Worm (Caenorhabditis elegans) whole organism, young adult: ENCODE measurements around the gene R04F11.3.

Experiments
- B0035.1 ChIP-seq: sonication (generic microtip); optimal IDR thresholded peaks from 2 replicates; lab custom pipeline; 2016; ENCODE audit warnings: missing genetic modification characterization, mild to moderate bottlenecking, missing compliant biosample characterization, missing genotype, missing genetic modification reagents
- C06A6.2 ChIP-seq: fragments of 200-800 bp; sonication (Bioruptor generic); conservative IDR thresholded peaks from 2 replicates; pipeline ENCODE4 v1.3.6; 2022; ENCODE audit warnings: missing genetic modification characterization, missing compliant biosample characterization
- Y53F4B.3 ChIP-seq: fragments of 200-800 bp; sonication (Bioruptor generic); IDR thresholded peaks from 2 replicates; pipeline ENCODE4 v1.3.6; 2022; ENCODE audit warnings: missing genetic modification reagents, missing genetic modification characterization, missing compliant biosample characterization
- Y56A3A.18 ChIP-seq: fragments of 200-800 bp; sonication (Bioruptor generic); IDR thresholded peaks from 2 replicates; pipeline ENCODE4 v1.3.6; 2022; ENCODE audit warnings: missing genetic modification reagents, missing genetic modification characterization, missing compliant biosample characterization
- Y95B8A.8 ChIP-seq: fragments of 200-800 bp; sonication (Bioruptor generic); IDR thresholded peaks from 2 replicates; pipeline ENCODE4 v1.3.6; 2022; ENCODE audit warnings: missing genetic modification reagents, missing genetic modification characterization, missing compliant biosample characterization
- ama-1 ChIP-seq, 3 experiments: fragments of 150-350 bp in 1 of 3; sonication (generic microtip) in 2 of 3; optimal IDR thresholded peaks; 2 replicates each; lab custom pipeline; 2014 to 2018; ENCODE audit warnings: missing biosample characterization in 2 of 3, missing genetic modification characterization in 2 of 3, missing genetic modification reagents in 2 of 3
- aptf-2 ChIP-seq: fragments of 200-800 bp; sonication (Bioruptor generic); conservative IDR thresholded peaks from 2 replicates; pipeline ENCODE4 v1.3.6; 2022; ENCODE audit warnings: missing genetic modification reagents, missing genetic modification characterization, missing compliant biosample characterization
- atf-7 ChIP-seq: sonication (generic microtip); optimal IDR thresholded peaks from 2 replicates; lab custom pipeline; 2017; ENCODE audit warnings: mild to moderate bottlenecking, missing genetic modification characterization, missing compliant biosample characterization
- attf-5 ChIP-seq: fragments of 200-800 bp; sonication (Bioruptor generic); optimal IDR thresholded peaks from 2 replicates; lab custom pipeline; 2018; ENCODE audit warnings: mild to moderate bottlenecking, missing genetic modification characterization, missing compliant biosample characterization
- attf-6 ChIP-seq: fragments of 200-800 bp; sonication (Bioruptor generic); IDR thresholded peaks from 2 replicates; pipeline ENCODE4 v1.3.6; 2022; ENCODE audit warnings: missing genetic modification reagents, missing genetic modification characterization, missing compliant biosample characterization
- cebp-1 ChIP-seq, 2 experiments: fragments of 200-800 bp in 1 of 2; sonication (Bioruptor generic) in 1 of 2; sonication (generic microtip) in 1 of 2; IDR thresholded peaks in 1 of 2; optimal IDR thresholded peaks in 1 of 2; 2 replicates each; pipeline versions ENCODE4 v1.3.6 to Lab custom; 2017 to 2022; ENCODE audit warnings: missing compliant biosample characterization in 2 of 2, missing genetic modification characterization in 2 of 2, mild to moderate bottlenecking in 1 of 2, missing genetic modification reagents in 1 of 2, moderate library complexity in 1 of 2
- cebp-2 ChIP-seq: fragments of 200-800 bp; sonication (Bioruptor generic); IDR thresholded peaks from 2 replicates; pipeline ENCODE4 v1.3.6; 2022; ENCODE audit warnings: missing genetic modification characterization, missing compliant biosample characterization
- chd-7 ChIP-seq: sonication (generic microtip); optimal IDR thresholded peaks from 2 replicates; lab custom pipeline; 2016; ENCODE audit warnings: mild to moderate bottlenecking, missing genetic modification characterization, moderate library complexity, missing compliant biosample characterization
- dox-1 ChIP-seq: fragments of 200-800 bp; sonication (Bioruptor generic); IDR thresholded peaks from 2 replicates; pipeline ENCODE4 v1.3.6; 2022; ENCODE audit warnings: missing genetic modification reagents, missing genetic modification characterization, missing compliant biosample characterization
- egl-44 ChIP-seq: fragments of 200-800 bp; sonication (Bioruptor generic); IDR thresholded peaks from 2 replicates; pipeline ENCODE4 v1.3.6; 2022; ENCODE audit warnings: missing genetic modification reagents, missing genetic modification characterization, missing compliant biosample characterization
- him-1 ChIP-seq: sonication (generic microtip); optimal IDR thresholded peaks from 2 replicates; lab custom pipeline; 2016; ENCODE audit warnings: missing genotype, missing genetic modification reagents, missing genetic modification characterization, missing compliant biosample characterization
- hlh-12 ChIP-seq: sonication (generic microtip); optimal IDR thresholded peaks from 2 replicates; lab custom pipeline; 2016; ENCODE audit warnings: missing genetic modification characterization, missing compliant biosample characterization
- hlh-26 ChIP-seq: fragments of 200-800 bp; sonication (Bioruptor generic); conservative IDR thresholded peaks from 2 replicates; pipeline ENCODE4 v1.3.6; 2022; ENCODE audit warnings: missing genetic modification reagents, missing genetic modification characterization, missing compliant biosample characterization
- hmg-20 ChIP-seq: fragments of 200-800 bp; sonication (Bioruptor generic); IDR thresholded peaks from 2 replicates; pipeline ENCODE4 v1.3.6; 2022; ENCODE audit warnings: missing genetic modification reagents, missing genetic modification characterization, missing compliant biosample characterization
- hsf-1 ChIP-seq: fragments of 200-800 bp; sonication (Bioruptor generic); IDR thresholded peaks from 2 replicates; pipeline ENCODE4 v1.3.6; 2022; ENCODE audit warnings: missing genetic modification reagents, missing genetic modification characterization, missing compliant biosample characterization
- lin-40 ChIP-seq: sonication (generic microtip); optimal IDR thresholded peaks from 2 replicates; lab custom pipeline; 2016; ENCODE audit warnings: missing genetic modification characterization, mild to moderate bottlenecking, missing compliant biosample characterization, missing genotype, missing genetic modification reagents
- madf-6 ChIP-seq: fragments of 200-800 bp; sonication (Bioruptor generic); IDR thresholded peaks from 2 replicates; pipeline ENCODE4 v1.3.6; 2022; ENCODE audit warnings: missing genetic modification reagents, missing genetic modification characterization, missing compliant biosample characterization
- mcd-1 ChIP-seq: fragments of 200-800 bp; sonication (Bioruptor generic); IDR thresholded peaks from 2 replicates; pipeline ENCODE4 v1.3.6; 2022; ENCODE audit warnings: missing genetic modification reagents, missing genetic modification characterization, missing compliant biosample characterization
- mel-28 ChIP-seq: sonication (generic microtip); optimal IDR thresholded peaks from 2 replicates; lab custom pipeline; 2016; ENCODE audit warnings: borderline replicate concordance, mild to moderate bottlenecking, missing genetic modification characterization, missing compliant biosample characterization
- mes-4 ChIP-seq: sonication (generic microtip); optimal IDR thresholded peaks from 2 replicates; lab custom pipeline; 2016; ENCODE audit warnings: missing genotype, missing genetic modification characterization, missing compliant biosample characterization
- nhr-90 ChIP-seq: sonication (generic microtip); optimal IDR thresholded peaks from 2 replicates; lab custom pipeline; 2016; ENCODE audit warnings: missing genotype, mild to moderate bottlenecking, missing genetic modification characterization, missing compliant biosample characterization
- pbrm-1 ChIP-seq: fragments of 200-800 bp; sonication (Bioruptor generic); IDR thresholded peaks from 2 replicates; pipeline ENCODE4 v1.3.6; 2022; ENCODE audit warnings: missing genetic modification reagents, missing genetic modification characterization, missing compliant biosample characterization
- sdz-38 ChIP-seq: sonication (generic microtip); optimal IDR thresholded peaks from 2 replicates; lab custom pipeline; 2016; ENCODE audit warnings: missing genotype, missing genetic modification characterization, missing compliant biosample characterization
- snpc-1.1 ChIP-seq: sonication (generic microtip); optimal IDR thresholded peaks from 2 replicates; lab custom pipeline; 2017; ENCODE audit warnings: missing genetic modification characterization, mild to moderate bottlenecking, missing compliant biosample characterization, antibody characterized with exemption, moderate library complexity, missing genotype, missing genetic modification reagents; ENCODE audit not compliant: insufficient read depth
- somi-1 ChIP-seq: fragments of 200-800 bp; sonication (Bioruptor generic); optimal IDR thresholded peaks from 2 replicates; lab custom pipeline; 2018; ENCODE audit warnings: mild to moderate bottlenecking, missing genetic modification characterization, missing compliant biosample characterization
- unc-130 ChIP-seq: sonication (generic microtip); optimal IDR thresholded peaks from 2 replicates; lab custom pipeline; 2016; ENCODE audit warnings: missing genetic modification reagents, missing genetic modification characterization, missing compliant biosample characterization
- ztf-25 ChIP-seq: fragments of 200-800 bp; sonication (Bioruptor generic); IDR thresholded peaks from 2 replicates; pipeline ENCODE4 v1.3.6; 2022; ENCODE audit warnings: missing genetic modification reagents, missing genetic modification characterization, missing compliant biosample characterization
- ztf-28 ChIP-seq: fragments of 200-800 bp; sonication (Bioruptor generic); IDR thresholded peaks from 2 replicates; pipeline ENCODE4 v1.3.6; 2022; ENCODE audit warnings: missing genetic modification reagents, missing genetic modification characterization, missing compliant biosample characterization
- ztf-6 ChIP-seq: fragments of 200-800 bp; sonication (Bioruptor generic); IDR thresholded peaks from 2 replicates; pipeline ENCODE4 v1.3.6; 2022; ENCODE audit warnings: missing genetic modification reagents, missing genetic modification characterization, missing compliant biosample characterization

R04F11.3 gene

DNA sequence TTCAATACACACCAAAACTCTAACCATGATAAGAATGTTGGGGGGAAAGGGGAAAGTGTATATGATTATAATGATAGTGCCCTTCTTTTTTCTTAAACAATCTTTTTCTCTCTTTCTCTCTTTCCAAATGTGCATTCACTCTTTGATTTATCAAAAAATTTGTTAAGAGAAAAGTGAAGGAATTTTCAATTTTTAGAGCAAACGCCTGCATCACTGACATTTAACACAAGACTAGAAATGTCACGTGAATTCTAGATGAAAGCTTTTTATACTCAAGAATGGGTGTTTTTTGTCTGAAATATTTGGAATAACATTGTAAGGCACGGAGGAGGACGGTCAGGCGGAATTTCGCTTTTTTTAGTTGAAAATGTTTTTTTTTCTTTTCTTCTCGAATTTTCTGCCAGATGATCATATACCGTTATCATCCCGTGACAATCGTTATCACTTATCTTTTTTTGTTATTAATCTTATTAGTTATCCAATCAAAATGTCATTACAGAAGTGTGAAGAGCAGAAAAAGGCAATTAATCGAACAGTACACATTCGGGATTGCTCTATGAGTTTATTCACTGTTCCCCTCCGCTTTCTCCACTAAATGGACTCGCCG lies 14.9 kb downstream of the R04F11.3 start, which contains the start of the genes frm-7 and F55C5.17 (continued):
- TF ChIP-seq lin-40 (tag; lab: Kevin White, UChicago), result peak; percentile 48
- peak; percentile 14 for TF ChIP-seq attf-5
- TF ChIP-seq ztf-28 (GFP tag; lab: Robert Waterston, UW), result no peak
- TF ChIP-seq attf-6 (GFP tag; lab: Robert Waterston, UW), result no peak
- no peak for TF ChIP-seq snpc-1.1 (tag; lab: Kevin White, UChicago)
- TF ChIP-seq B0035.1 (tag; lab: Kevin White, UChicago), result no peak
- TF ChIP-seq madf-6, result no peak
- peak; percentile 32 for TF ChIP-seq chd-7 (tag; lab: Kevin White, UChicago)
- TF ChIP-seq mel-28 (tag; lab: Kevin White, UChicago), result no peak
- TF ChIP-seq egl-44 (GFP tag; lab: Robert Waterston, UW), result no peak
- TF ChIP-seq ama-1 (optimal IDR thresholded peaks at IDR 0.05; lab: Kevin White, UChicago), result no peak
- no peak for TF ChIP-seq ama-1 (GFP tag; optimal IDR thresholded peaks at IDR 0.05; lab: Kevin White, UChicago)
- no peak for TF ChIP-seq sdz-38 (tag; lab: Kevin White, UChicago)
- TF ChIP-seq mes-4 (tag; lab: Kevin White, UChicago), result no peak
- no peak for TF ChIP-seq cebp-1 (GFP tag; IDR thresholded peaks at IDR 0.05; lab: Robert Waterston, UW)
- TF ChIP-seq cebp-1 (tag; optimal IDR thresholded peaks at IDR 0.05; lab: Kevin White, UChicago), result peak; percentile 42
- no peak for TF ChIP-seq Y53F4B.3 (GFP tag; lab: Robert Waterston, UW)
- TF ChIP-seq nhr-90 (tag; lab: Kevin White, UChicago), result no peak
- TF ChIP-seq him-1 (tag; lab: Kevin White, UChicago), result no peak
- 0 out of 2 replicates have a peak, but pooled peaks have one; percentile 37 for TF ChIP-seq C06A6.2
- TF ChIP-seq dox-1 (GFP tag; lab: Robert Waterston, UW), result no peak
- TF ChIP-seq aptf-2 (GFP tag; lab: Robert Waterston, UW), result no peak
- no peak for TF ChIP-seq hlh-12 (tag; lab: Kevin White, UChicago)
- no peak for TF ChIP-seq Y95B8A.8 (GFP tag; lab: Robert Waterston, UW)
- peak; percentile 51 for TF ChIP-seq atf-7 (tag; lab: Kevin White, UChicago)
- TF ChIP-seq hmg-20 (GFP tag; lab: Robert Waterston, UW), result no peak
- no peak for TF ChIP-seq ztf-6 (GFP tag; lab: Robert Waterston, UW)
- TF ChIP-seq Y56A3A.18 (GFP tag; lab: Robert Waterston, UW), result 0 out of 2 replicates have a peak, but pooled peaks have one; percentile 27
- no peak for TF ChIP-seq cebp-2 (GFP tag; lab: Robert Waterston, UW)
- TF ChIP-seq hsf-1 (GFP tag; lab: Robert Waterston, UW), result peak; percentile 86
- no peak for TF ChIP-seq hlh-26 (GFP tag; lab: Robert Waterston, UW)
- TF ChIP-seq mcd-1, result no peak

DNA sequence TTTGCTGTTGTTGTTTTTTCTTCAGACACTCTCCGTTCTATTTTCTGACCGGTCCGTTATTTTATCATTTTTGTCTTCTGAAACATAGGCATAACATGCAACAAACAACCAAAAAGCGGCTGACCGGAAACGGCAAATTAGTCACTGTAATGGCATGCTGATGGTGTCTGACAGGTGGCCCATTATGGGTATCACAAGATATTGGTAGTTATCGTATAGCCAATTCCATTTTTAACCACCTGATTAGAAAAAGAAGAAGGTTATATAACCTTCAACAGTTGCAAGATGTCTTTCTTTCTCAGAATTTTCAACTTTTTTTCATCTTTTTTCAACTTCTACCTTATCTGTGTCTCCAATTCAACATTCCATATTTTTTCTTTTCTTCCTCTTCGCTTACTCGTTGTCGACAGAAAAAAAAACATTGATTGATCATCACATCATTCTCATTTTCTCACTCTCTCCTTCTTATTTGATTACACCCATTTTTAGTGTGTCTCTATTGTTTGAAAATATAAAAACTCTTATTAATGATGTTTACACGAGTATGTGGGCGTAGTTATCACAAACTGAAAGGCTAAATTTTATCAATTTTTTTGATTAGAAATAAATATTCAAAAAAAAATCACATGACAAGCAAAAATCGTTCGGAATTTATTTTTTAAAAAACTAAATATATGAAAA lies 16.1 kb downstream of the R04F11.3 start:
- TF ChIP-seq unc-130 (GFP tag; lab: Kevin White, UChicago) (no peak), somi-1 (GFP tag; lab: Kevin White, UChicago) (peak; percentile 12), pbrm-1 (GFP tag; lab: Robert Waterston, UW) (0 out of 2 replicates have a peak, but pooled peaks have one; percentile 20), ztf-25 (no peak), Y53F4B.3 (GFP tag; lab: Robert Waterston, UW) (no peak)
